Fruit fly (Drosophila melanogaster): ENCODE results near the gene CG33722.

Gene CG33722

DNA sequence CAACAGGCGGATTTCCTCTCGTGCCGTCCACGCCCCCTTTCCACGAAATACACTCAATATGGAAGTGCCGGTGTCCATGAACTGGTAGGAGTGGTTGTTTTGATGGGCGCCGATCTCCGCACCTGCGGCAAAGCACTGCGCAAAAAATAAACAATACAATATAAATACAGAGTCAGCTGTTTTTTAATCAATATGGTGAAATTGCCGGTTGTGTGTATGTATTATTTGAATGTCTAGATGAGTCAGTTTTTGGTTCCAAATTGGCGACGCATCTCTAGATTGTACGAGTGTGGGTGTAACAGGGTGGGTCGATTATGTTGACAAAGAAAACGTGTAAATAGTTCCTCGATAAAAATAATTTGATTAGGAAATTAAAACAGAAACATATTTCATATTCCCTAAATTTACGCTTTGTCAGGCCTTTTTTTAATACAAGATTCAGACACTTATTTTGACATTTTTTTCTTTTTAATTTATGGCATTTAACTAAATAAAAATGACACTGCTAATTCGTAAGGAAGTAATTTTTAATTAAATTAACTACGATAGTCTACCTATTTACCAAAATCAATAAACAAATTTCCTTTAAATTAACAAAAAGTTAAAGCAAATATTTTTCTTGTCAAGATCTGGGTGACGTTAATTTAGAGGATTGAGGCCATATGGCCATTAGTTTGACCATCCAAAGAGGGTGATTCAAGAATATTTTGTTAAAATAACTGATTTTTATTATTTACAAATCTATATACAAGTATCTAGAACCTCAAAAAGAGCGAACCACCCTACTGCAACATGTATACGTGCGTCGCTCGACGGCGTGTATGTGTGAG, 4.2 kb upstream of the CG33722 start (continued):
- TF ChIP-seq CG6765 (GFP tag; optimal IDR thresholded peaks at IDR 0.05), result peak; percentile 92
- no peak for TF ChIP-seq CG8290 (GFP tag; optimal IDR thresholded peaks at IDR 0.05)
- peak; percentile 57 to 70 for TF ChIP-seq CG8290 (tag; optimal IDR thresholded peaks at IDR 0.05)
- TF ChIP-seq CG17829 (tag; optimal IDR thresholded peaks at IDR 0.05), result peak; percentile 92
- peak; percentile 54; the same call in 1 of the 2 replicates for TF ChIP-seq gsb (GFP tag; IDR thresholded peaks at IDR 0.05)
- TF ChIP-seq Oaz (GFP tag; IDR thresholded peaks at IDR 0.05), result peak; percentile 28; the same call in 1 of the 2 replicates
- peak; percentile 80 for TF ChIP-seq CG15696 (tag; optimal IDR thresholded peaks at IDR 0.05)
- TF ChIP-seq Gsc (GFP tag; IDR thresholded peaks at IDR 0.05), result no peak
- peak; percentile 59 for TF ChIP-seq pnt (GFP tag; optimal IDR thresholded peaks at IDR 0.05)
- TF ChIP-seq sens-2 (GFP tag; IDR thresholded peaks at IDR 0.05), result peak; percentile 50; the same call in 1 of the 2 replicates
- no peak for TF ChIP-seq chinmo (GFP tag; IDR thresholded peaks at IDR 0.05; ENCODE audit: partially characterized antibody)
- peak; percentile 87 for TF ChIP-seq tap (tag; optimal IDR thresholded peaks at IDR 0.05)
- TF ChIP-seq tx (GFP tag; optimal IDR thresholded peaks at IDR 0.05), result peak; percentile 71
- peak; percentile 71 for TF ChIP-seq eyg (GFP tag; optimal IDR thresholded peaks at IDR 0.05)
- peak; percentile 50 for TF ChIP-seq ac (GFP tag; optimal IDR thresholded peaks at IDR 0.05)
- TF ChIP-seq NC2α (GFP tag; optimal IDR thresholded peaks at IDR 0.05), result peak; percentile 45
- TF ChIP-seq grau (tag; optimal IDR thresholded peaks at IDR 0.05), result peak; percentile 92
- peak; percentile 74 for TF ChIP-seq CG10654 (GFP tag; optimal IDR thresholded peaks at IDR 0.05)
- no peak for TF ChIP-seq ato (GFP tag; IDR thresholded peaks at IDR 0.05; ENCODE audit: partially characterized antibody)
- TF ChIP-seq Ets65A (GFP tag), result peak; percentile 78
- no peak for TF ChIP-seq CG3065 (GFP tag; optimal IDR thresholded peaks at IDR 0.05)
- no peak for TF ChIP-seq h (optimal IDR thresholded peaks at IDR 0.05)
- no peak for TF ChIP-seq ham (GFP tag; IDR thresholded peaks at IDR 0.05)
- peak; percentile 57 for TF ChIP-seq CG4707 (GFP tag; optimal IDR thresholded peaks at IDR 0.05)
- peak; percentile 76 for TF ChIP-seq gsb-n (tag; optimal IDR thresholded peaks at IDR 0.05)
- TF ChIP-seq CG15011 (GFP tag; optimal IDR thresholded peaks at IDR 0.05), result peak; percentile 91
- TF ChIP-seq fd102C (GFP tag; optimal IDR thresholded peaks at IDR 0.05), result no peak
- no peak for TF ChIP-seq hb (GFP tag; IDR thresholded peaks at IDR 0.05; ENCODE audit: partially characterized antibody)
- peak; percentile 59 for TF ChIP-seq CG14441 (GFP tag; IDR thresholded peaks at IDR 0.05)
- TF ChIP-seq dmrt11E (tag; optimal IDR thresholded peaks at IDR 0.05), result peak; percentile 80
- TF ChIP-seq cad (GFP tag; optimal IDR thresholded peaks at IDR 0.05), result no peak
- peak; percentile 83 for TF ChIP-seq D19B (GFP tag; optimal IDR thresholded peaks at IDR 0.05)
- TF ChIP-seq dm (GFP tag; optimal IDR thresholded peaks at IDR 0.05), result peak; percentile 56
- no peak for TF ChIP-seq Dp (GFP tag; optimal IDR thresholded peaks at IDR 0.05)
- TF ChIP-seq aop (GFP tag; IDR thresholded peaks at IDR 0.05), result no peak
- TF ChIP-seq CG10321 (GFP tag; IDR thresholded peaks at IDR 0.05), result no peak
- peak; percentile 85 for TF ChIP-seq CG6689 (GFP tag; IDR thresholded peaks at IDR 0.05)
- TF ChIP-seq trh (GFP tag; optimal IDR thresholded peaks at IDR 0.05), result peak; percentile 54
- peak; percentile 75 for TF ChIP-seq Usf (GFP tag; optimal IDR thresholded peaks at IDR 0.05)
- peak in 1 of 2 experiments; percentile 79 for TF ChIP-seq crp (GFP tag; optimal IDR thresholded peaks at IDR 0.05)
- TF ChIP-seq CG3281 (GFP tag; optimal IDR thresholded peaks at IDR 0.05), result peak; percentile 96
- peak; percentile 92 for TF ChIP-seq CG10209 (GFP tag; optimal IDR thresholded peaks at IDR 0.05)
- peak; percentile 76 for TF ChIP-seq CG6683 (GFP tag; optimal IDR thresholded peaks at IDR 0.05)
- TF ChIP-seq en (GFP tag; optimal IDR thresholded peaks at IDR 0.05), result peak; percentile 41
- no peak for TF ChIP-seq z (GFP tag; IDR thresholded peaks at IDR 0.05)
- no peak for TF ChIP-seq Doc2 (GFP tag; IDR thresholded peaks at IDR 0.05)
- TF ChIP-seq CG30403 (GFP tag; optimal IDR thresholded peaks at IDR 0.05), result peak; percentile 95
- peak; percentile 48 for TF ChIP-seq HmgZ (tag; optimal IDR thresholded peaks at IDR 0.05)
- TF ChIP-seq bbx (GFP tag; IDR thresholded peaks at IDR 0.05; ENCODE audit: partially characterized antibody), result no peak
- no peak for TF ChIP-seq crol (GFP tag; IDR thresholded peaks at IDR 0.05)
